Fruit fly (Drosophila melanogaster) whole organism, embryonic: Measurements from ENCODE around the gene CG2059.

Experiments used
- Antp ChIP-seq: fragments of 200-800 bp; sonication (Bioruptor generic); optimal IDR thresholded peaks from 3 replicates; lab custom pipeline; 2016; ENCODE audit warnings: missing biosample characterization, missing genetic modification characterization
- BEAF-32 ChIP-seq: fragments of 200-800 bp; sonication (Bioruptor generic); optimal IDR thresholded peaks from 3 replicates; lab custom pipeline; 2017; ENCODE audit warnings: missing biosample characterization, missing genetic modification characterization, mild to moderate bottlenecking, moderate library complexity, missing genetic modification reagents
- CG10366 ChIP-seq: fragments of 200-800 bp; sonication (Bioruptor generic); IDR thresholded peaks from 2 replicates; pipeline ENCODE4 v1.3.6; 2022; ENCODE audit warnings: missing biosample characterization, missing genetic modification characterization
- CG10462 ChIP-seq: fragments of 200-800 bp; sonication (Bioruptor generic); optimal IDR thresholded peaks from 2 replicates; lab custom pipeline; 2016; ENCODE audit warnings: missing biosample characterization, missing genetic modification characterization
- CG10565 ChIP-seq: fragments of 200-800 bp; sonication (Bioruptor generic); optimal IDR thresholded peaks from 3 replicates; lab custom pipeline; 2016; ENCODE audit warnings: missing biosample characterization, mild to moderate bottlenecking, missing genetic modification characterization
- CG10979 ChIP-seq: fragments of 200-800 bp; sonication (Bioruptor generic); optimal IDR thresholded peaks from 2 replicates; lab custom pipeline; 2018; ENCODE audit warnings: missing biosample characterization, mild to moderate bottlenecking, missing genetic modification characterization, moderate library complexity
- CG11247 ChIP-seq: fragments of 200-800 bp; sonication (Bioruptor generic); IDR thresholded peaks from 2 replicates; pipeline ENCODE4 v1.3.6; 2022; ENCODE audit warnings: missing biosample characterization, missing genetic modification characterization
- CG11695 ChIP-seq: fragments of 200-800 bp; sonication (Bioruptor generic); IDR thresholded peaks from 3 replicates; pipeline ENCODE4 v1.3.6; 2022; ENCODE audit warnings: missing biosample characterization, missing genetic modification characterization
- CG12219 ChIP-seq: fragments of 200-800 bp; sonication (Bioruptor generic); optimal IDR thresholded peaks from 3 replicates; lab custom pipeline; 2018; ENCODE audit warnings: missing biosample characterization, mild to moderate bottlenecking, missing genetic modification characterization
- CG12391 ChIP-seq: fragments of 200-800 bp; sonication (Bioruptor generic); optimal IDR thresholded peaks from 3 replicates; lab custom pipeline; 2018; ENCODE audit warnings: missing biosample characterization, mild to moderate bottlenecking, missing genetic modification characterization, moderate library complexity
- CG13424 ChIP-seq: fragments of 200-800 bp; sonication (Bioruptor generic); optimal IDR thresholded peaks from 2 replicates; lab custom pipeline; 2019; ENCODE audit warnings: missing biosample characterization, mild to moderate bottlenecking, missing genetic modification characterization, moderate library complexity
- CG13894 ChIP-seq: fragments of 200-800 bp; sonication (Bioruptor generic); optimal IDR thresholded peaks from 3 replicates; lab custom pipeline; 2018; ENCODE audit warnings: missing biosample characterization, mild to moderate bottlenecking, missing genetic modification characterization, moderate library complexity
- CG14860 ChIP-seq: fragments of 200-800 bp; sonication (Bioruptor generic); IDR thresholded peaks from 3 replicates; pipeline ENCODE4 v1.3.6; 2022; ENCODE audit warnings: missing biosample characterization, missing genetic modification characterization; ENCODE audit not compliant: partially characterized antibody
- CG15011 ChIP-seq: fragments of 200-800 bp; sonication (Bioruptor generic); optimal IDR thresholded peaks from 3 replicates; lab custom pipeline; 2018; ENCODE audit warnings: missing biosample characterization, mild to moderate bottlenecking, missing genetic modification characterization
- CG17328 ChIP-seq: fragments of 200-800 bp; sonication (Bioruptor generic); IDR thresholded peaks from 2 replicates; pipeline ENCODE4 v1.3.6; 2022; ENCODE audit warnings: missing biosample characterization, missing genetic modification characterization
- CG17802 ChIP-seq: fragments of 200-800 bp; sonication (Bioruptor generic); optimal IDR thresholded peaks from 2 replicates; lab custom pipeline; 2018; ENCODE audit warnings: missing biosample characterization, mild to moderate bottlenecking, missing genetic modification characterization, moderate library complexity
- CG18764 ChIP-seq: fragments of 200-800 bp; sonication (Bioruptor generic); optimal IDR thresholded peaks from 3 replicates; lab custom pipeline; 2016; ENCODE audit warnings: missing biosample characterization, missing genetic modification characterization
- CG2889 ChIP-seq: fragments of 200-800 bp; sonication (Bioruptor generic); IDR thresholded peaks from 3 replicates; pipeline ENCODE4 v1.3.6; 2022; ENCODE audit warnings: missing biosample characterization, missing genetic modification characterization
- CG42726 ChIP-seq: fragments of 200-800 bp; sonication (Bioruptor generic); IDR thresholded peaks from 2 replicates; pipeline ENCODE4 v1.3.6; 2022; ENCODE audit warnings: missing biosample characterization, missing genetic modification characterization; ENCODE audit not compliant: partially characterized antibody
- CG7786 ChIP-seq: fragments of 200-800 bp; sonication (Bioruptor generic); optimal IDR thresholded peaks from 2 replicates; lab custom pipeline; 2016; ENCODE audit warnings: missing biosample characterization, missing genetic modification characterization
- CG7987 ChIP-seq: fragments of 200-800 bp; sonication (Bioruptor generic); optimal IDR thresholded peaks from 2 replicates; lab custom pipeline; 2018; ENCODE audit warnings: missing biosample characterization, mild to moderate bottlenecking, missing genetic modification characterization, moderate library complexity
- CG8765 ChIP-seq: fragments of 200-800 bp; sonication (Bioruptor generic); IDR thresholded peaks from 2 replicates; pipeline ENCODE4 v1.3.6; 2022; ENCODE audit warnings: missing biosample characterization, missing genetic modification characterization
- CG9215 ChIP-seq: fragments of 200-800 bp; sonication (Bioruptor generic); IDR thresholded peaks from 2 replicates; pipeline ENCODE4 v1.3.6; 2022; ENCODE audit warnings: missing biosample characterization, missing genetic modification characterization
- CG9817 ChIP-seq: fragments of 200-800 bp; sonication (Bioruptor generic); optimal IDR thresholded peaks from 2 replicates; lab custom pipeline; 2018; ENCODE audit warnings: missing biosample characterization, mild to moderate bottlenecking, missing genetic modification characterization, moderate library complexity
- CG9932 ChIP-seq: fragments of 200-800 bp; sonication (Bioruptor generic); IDR thresholded peaks from 2 replicates; pipeline ENCODE4 v1.3.6; 2022; ENCODE audit warnings: missing biosample characterization, missing genetic modification characterization
- Elba2 ChIP-seq: fragments of 200-800 bp; sonication (Bioruptor generic); optimal IDR thresholded peaks from 3 replicates; lab custom pipeline; 2016; ENCODE audit warnings: missing biosample characterization, missing genetic modification characterization
- Fer2 ChIP-seq: fragments of 200-800 bp; sonication (Bioruptor generic); optimal IDR thresholded peaks from 2 replicates; lab custom pipeline; 2018; ENCODE audit warnings: missing biosample characterization, mild to moderate bottlenecking, missing genetic modification characterization, moderate library complexity
- Hand ChIP-seq: fragments of 200-800 bp; sonication (Bioruptor generic); optimal IDR thresholded peaks from 2 replicates; lab custom pipeline; 2017; ENCODE audit warnings: mild to moderate bottlenecking, missing biosample characterization, missing genetic modification reagents, missing genetic modification characterization
- Mes4 ChIP-seq: fragments of 200-800 bp; sonication (Bioruptor generic); optimal IDR thresholded peaks from 2 replicates; lab custom pipeline; 2016; ENCODE audit warnings: missing biosample characterization, missing genetic modification characterization
- Mrtf ChIP-seq: fragments of 200-800 bp; sonication (Bioruptor generic); IDR thresholded peaks from 3 replicates; pipeline ENCODE4 v1.3.6; 2022; ENCODE audit warnings: missing biosample characterization, missing genetic modification characterization
- Nf-YA ChIP-seq: fragments of 200-800 bp; sonication (Bioruptor generic); IDR thresholded peaks from 2 replicates; pipeline ENCODE4 v1.3.6; 2022; ENCODE audit warnings: missing biosample characterization, missing genetic modification characterization
- Nf-YC ChIP-seq: fragments of 200-800 bp; optimal IDR thresholded peaks from 3 replicates; lab custom pipeline; 2019; ENCODE audit warnings: missing biosample characterization, mild to moderate bottlenecking, missing genetic modification characterization, moderate library complexity
- PHDP ChIP-seq: fragments of 200-800 bp; sonication (Bioruptor generic); optimal IDR thresholded peaks from 3 replicates; lab custom pipeline; 2018; ENCODE audit warnings: missing biosample characterization, mild to moderate bottlenecking, missing genetic modification characterization, moderate library complexity
- Pdp1 ChIP-seq, 2 experiments: fragments of 200-800 bp; sonication (Bioruptor generic); optimal IDR thresholded peaks; 3 replicates each; lab custom pipeline; 2016; ENCODE audit warnings: missing biosample characterization in 2 of 2, missing genetic modification characterization in 2 of 2, mild to moderate bottlenecking in 1 of 2, moderate library complexity in 1 of 2
- bsh ChIP-seq, 2 experiments: fragments of 200-800 bp; sonication (Bioruptor generic); optimal IDR thresholded peaks; 2 replicates each; lab custom pipeline; 2017 to 2018; ENCODE audit warnings: mild to moderate bottlenecking in 2 of 2, missing biosample characterization in 2 of 2, missing genetic modification characterization in 2 of 2, moderate library complexity in 1 of 2
- corto ChIP-seq: fragments of 200-800 bp; sonication (Bioruptor generic); optimal IDR thresholded peaks from 2 replicates; lab custom pipeline; 2016; ENCODE audit warnings: missing biosample characterization, mild to moderate bottlenecking, missing genetic modification characterization, moderate library complexity
- da ChIP-seq: fragments of 200-800 bp; sonication (Bioruptor generic); optimal IDR thresholded peaks from 2 replicates; lab custom pipeline; 2016; ENCODE audit warnings: missing biosample characterization, missing genetic modification characterization
- dati ChIP-seq: fragments of 200-800 bp; sonication (Bioruptor generic); IDR thresholded peaks from 2 replicates; pipeline ENCODE4 v1.3.6; 2022; ENCODE audit warnings: missing biosample characterization, missing genetic modification characterization
- ewg ChIP-seq: fragments of 200-800 bp; sonication (Bioruptor generic); optimal IDR thresholded peaks from 3 replicates; lab custom pipeline; 2017; ENCODE audit warnings: mild to moderate bottlenecking, missing biosample characterization, missing genetic modification reagents, missing genetic modification characterization
- eyg ChIP-seq: fragments of 200-800 bp; sonication (Bioruptor generic); optimal IDR thresholded peaks from 3 replicates; lab custom pipeline; 2016; ENCODE audit warnings: missing biosample characterization, missing genetic modification characterization
- gt ChIP-seq: fragments of 200-800 bp; sonication (Bioruptor generic); IDR thresholded peaks from 2 replicates; pipeline ENCODE4 v1.3.6; 2022; ENCODE audit warnings: missing biosample characterization, missing genetic modification characterization
- jumu ChIP-seq: fragments of 200-800 bp; sonication (Bioruptor generic); optimal IDR thresholded peaks from 3 replicates; lab custom pipeline; 2016; ENCODE audit warnings: missing biosample characterization, missing genetic modification characterization
- mld ChIP-seq: fragments of 200-800 bp; sonication (Bioruptor generic); IDR thresholded peaks from 3 replicates; pipeline ENCODE4 v1.3.6; 2022; ENCODE audit warnings: missing biosample characterization, missing genetic modification characterization; ENCODE audit not compliant: partially characterized antibody
- ro ChIP-seq: fragments of 200-800 bp; sonication (Bioruptor generic); IDR thresholded peaks from 2 replicates; pipeline ENCODE4 v1.3.6; 2022; ENCODE audit warnings: missing biosample characterization, missing genetic modification characterization
- seq ChIP-seq: fragments of 200-800 bp; sonication (Bioruptor generic); IDR thresholded peaks from 2 replicates; pipeline ENCODE4 v1.3.6; 2022; ENCODE audit warnings: missing biosample characterization, missing genetic modification characterization
- slbo ChIP-seq: fragments of 200-800 bp; sonication (Bioruptor generic); IDR thresholded peaks from 2 replicates; pipeline ENCODE4 v1.3.6; 2022; ENCODE audit warnings: missing biosample characterization, missing genetic modification characterization
- slou ChIP-seq: fragments of 200-800 bp; sonication (Bioruptor generic); optimal IDR thresholded peaks from 3 replicates; lab custom pipeline; 2016; ENCODE audit warnings: missing biosample characterization, missing genetic modification characterization
- stc ChIP-seq: fragments of 200-800 bp; sonication (Bioruptor generic); IDR thresholded peaks from 2 replicates; pipeline ENCODE4 v1.3.6; 2022; ENCODE audit warnings: missing biosample characterization, missing genetic modification characterization
- tap ChIP-seq: fragments of 200-800 bp; optimal IDR thresholded peaks from 3 replicates; lab custom pipeline; 2019; ENCODE audit warnings: missing biosample characterization, mild to moderate bottlenecking, missing genetic modification characterization, moderate library complexity
- vnd ChIP-seq: fragments of 200-800 bp; sonication (Bioruptor generic); IDR thresholded peaks from 3 replicates; pipeline ENCODE4 v1.3.6; 2022; ENCODE audit warnings: missing biosample characterization, missing genetic modification characterization; ENCODE audit not compliant: partially characterized antibody
- vvl ChIP-seq: fragments of 200-800 bp; sonication (Bioruptor generic); IDR thresholded peaks from 2 replicates; pipeline ENCODE4 v1.3.6; 2022; ENCODE audit warnings: missing biosample characterization, missing genetic modification characterization

Gene CG2059

dm6 chrX:7334801-7335176 lies 48.6 kb downstream of the CG2059 start (continued):
- TF ChIP-seq CG10366 (GFP tag; lab: Robert Waterston, UW) (peak; percentile 55), CG9932 (peak; percentile 80), CG9817 (tag; lab: Kevin White, UChicago) (peak; percentile 68), Nf-YA (no peak), CG14860 (GFP tag; lab: Robert Waterston, UW) (no peak), jumu (GFP tag; lab: Kevin White, UChicago) (no peak), corto (GFP tag; lab: Kevin White, UChicago) (no peak), CG2889 (GFP tag; lab: Robert Waterston, UW) (0 out of 3 replicates have a peak, but pooled peaks have one; percentile 66), CG17328 (GFP tag; lab: Robert Waterston, UW) (peak; percentile 64), CG13424 (tag; lab: Kevin White, UChicago) (peak; percentile 87), ewg (GFP tag; lab: Kevin White, UChicago) (peak; percentile 45), Hand (GFP tag; lab: Kevin White, UChicago) (peak; percentile 63), CG12219 (GFP tag; lab: Kevin White, UChicago) (peak; percentile 55), da (GFP tag; lab: Kevin White, UChicago) (no peak), eyg (GFP tag; lab: Kevin White, UChicago) (no peak), CG9215 (peak; percentile 59), CG12391 (tag; lab: Kevin White, UChicago) (peak; percentile 89), BEAF-32 (no peak), CG11247 (GFP tag; lab: Robert Waterston, UW) (peak; percentile 42; the same call in 1 of the 2 replicates), Nf-YC (peak; percentile 80), CG11695 (GFP tag; lab: Robert Waterston, UW) (peak; percentile 60; the same call in 2 of the 3 replicates), CG18764 (peak; percentile 51), Mes4 (GFP tag; lab: Kevin White, UChicago) (no peak), dati (GFP tag; lab: Robert Waterston, UW) (no peak), Elba2 (GFP tag; lab: Kevin White, UChicago) (no peak), Mrtf (GFP tag; lab: Robert Waterston, UW) (peak; percentile 63; the same call in 1 of the 3 replicates), CG7786 (GFP tag; lab: Kevin White, UChicago) (no peak), CG17802 (tag; lab: Kevin White, UChicago) (no peak), Fer2 (tag; lab: Kevin White, UChicago) (peak; percentile 42), CG42726 (GFP tag; lab: Robert Waterston, UW) (no peak), CG8765 (no peak), CG13894 (peak; percentile 58), CG10979 (tag; lab: Kevin White, UChicago) (peak; percentile 88), CG10565 (GFP tag; lab: Kevin White, UChicago) (no peak), vnd (GFP tag; lab: Robert Waterston, UW) (no peak), Pdp1 (GFP tag; optimal IDR thresholded peaks at IDR 0.05; lab: Kevin White, UChicago) (no peak), PHDP (tag; lab: Kevin White, UChicago) (peak; percentile 90), CG10462 (GFP tag; lab: Kevin White, UChicago) (peak; percentile 55), seq (GFP tag; lab: Robert Waterston, UW) (0 out of 2 replicates have a peak, but pooled peaks have one; percentile 24), tap (tag; lab: Kevin White, UChicago) (peak; percentile 75), vvl (GFP tag; lab: Robert Waterston, UW) (peak; percentile 79), gt (no peak), slou (GFP tag; lab: Kevin White, UChicago) (peak; percentile 16), stc (GFP tag; lab: Robert Waterston, UW) (peak; percentile 62), CG15011 (GFP tag; lab: Kevin White, UChicago) (peak; percentile 32), ro (GFP tag; lab: Robert Waterston, UW) (no peak), CG7987 (GFP tag; lab: Kevin White, UChicago) (peak; percentile 11), bsh (GFP tag; optimal IDR thresholded peaks at IDR 0.05; lab: Kevin White, UChicago) (peak; percentile 2 to 87), mld (no peak), slbo (GFP tag; lab: Robert Waterston, UW) (peak; percentile 82), Antp (GFP tag; lab: Kevin White, UChicago) (no peak)
